Fruit fly (Drosophila melanogaster): ENCODE data around the gene Dmtn.
A peak's percentile ranks its signal among the peaks of the same experiment; 100 is the strongest.

Gene Dmtn

DNA sequence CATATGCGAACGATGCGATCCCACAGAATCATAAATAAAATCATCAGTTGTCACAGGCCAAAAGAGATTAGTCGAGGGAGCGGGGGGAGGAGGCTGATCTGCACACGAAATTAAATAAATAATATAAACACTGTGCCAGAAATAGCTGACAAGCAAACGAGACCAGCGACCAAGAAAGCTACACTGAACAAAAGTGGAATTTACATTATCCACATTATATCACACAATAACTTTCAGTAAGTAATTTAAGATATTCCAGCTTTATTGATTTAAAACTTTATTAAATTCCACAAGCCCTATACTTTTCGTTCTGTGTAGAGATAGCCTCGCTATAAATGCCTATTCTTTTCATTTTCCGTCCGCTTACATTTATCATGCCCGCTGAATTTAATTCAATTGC is 1.5 kb downstream of the Dmtn start:
- peak; percentile 34 for TF ChIP-seq CG32264 (GFP tag; optimal IDR thresholded peaks at IDR 0.05)
- TF ChIP-seq fru (GFP tag; optimal IDR thresholded peaks at IDR 0.05), result peak; percentile 79
- peak; percentile 38 for TF ChIP-seq woc (GFP tag; optimal IDR thresholded peaks at IDR 0.05)
- TF ChIP-seq Jra (GFP tag; optimal IDR thresholded peaks at IDR 0.05), result peak; percentile 69
- TF ChIP-seq GATAd (GFP tag; optimal IDR thresholded peaks at IDR 0.05), result no peak
- TF ChIP-seq dsf (GFP tag; optimal IDR thresholded peaks at IDR 0.05; ENCODE audit: borderline replicate concordance), result peak; percentile 53
- TF ChIP-seq Hnf4 (GFP tag; optimal IDR thresholded peaks at IDR 0.05), result peak; percentile 76
- no peak for TF ChIP-seq Myc (optimal IDR thresholded peaks at IDR 0.05)
- TF ChIP-seq dmrt93B (GFP tag; optimal IDR thresholded peaks at IDR 0.05), result peak; percentile 60
- TF ChIP-seq psq (GFP tag; optimal IDR thresholded peaks at IDR 0.05), result peak; percentile 59
- TF ChIP-seq CrebA (GFP tag; optimal IDR thresholded peaks at IDR 0.05; ENCODE audit: borderline replicate concordance), result no peak
- TF ChIP-seq sage (GFP tag; optimal IDR thresholded peaks at IDR 0.05), result no peak
- TF ChIP-seq sv (GFP tag; optimal IDR thresholded peaks at IDR 0.05), result peak; percentile 75
- peak; percentile 45 for TF ChIP-seq Sp1 (GFP tag; optimal IDR thresholded peaks at IDR 0.05)
- no peak for TF ChIP-seq Abd-B (GFP tag; optimal IDR thresholded peaks at IDR 0.05)
- peak in 1 of 2 experiments; percentile 77 for TF ChIP-seq foxo (GFP tag; optimal IDR thresholded peaks at IDR 0.05)
- no peak for TF ChIP-seq Mio (GFP tag; optimal IDR thresholded peaks at IDR 0.05)
- no peak for TF ChIP-seq CG9705 (GFP tag; optimal IDR thresholded peaks at IDR 0.05)
- peak; percentile 77 for TF ChIP-seq tai (GFP tag; optimal IDR thresholded peaks at IDR 0.05)
- TF ChIP-seq OdsH (GFP tag; optimal IDR thresholded peaks at IDR 0.05), result peak; percentile 80
- TF ChIP-seq jim (GFP tag; optimal IDR thresholded peaks at IDR 0.05), result no peak
- TF ChIP-seq lola (GFP tag; optimal IDR thresholded peaks at IDR 0.05), result no peak
- peak; percentile 60 for TF ChIP-seq brk (GFP tag; optimal IDR thresholded peaks at IDR 0.05)
- TF ChIP-seq HLH106 (tag; optimal IDR thresholded peaks at IDR 0.05), result peak; percentile 66
- TF ChIP-seq Dif (GFP tag; optimal IDR thresholded peaks at IDR 0.05; ENCODE audit: partially characterized antibody), result no peak
- peak; percentile 84 for TF ChIP-seq ey (GFP tag; optimal IDR thresholded peaks at IDR 0.05)
- TF ChIP-seq h (GFP tag; optimal IDR thresholded peaks at IDR 0.05), result peak; percentile 81
- peak; percentile 83 for TF ChIP-seq rgr (GFP tag; optimal IDR thresholded peaks at IDR 0.05)
- peak; percentile 77 for TF ChIP-seq br (GFP tag; optimal IDR thresholded peaks at IDR 0.05)

DNA sequence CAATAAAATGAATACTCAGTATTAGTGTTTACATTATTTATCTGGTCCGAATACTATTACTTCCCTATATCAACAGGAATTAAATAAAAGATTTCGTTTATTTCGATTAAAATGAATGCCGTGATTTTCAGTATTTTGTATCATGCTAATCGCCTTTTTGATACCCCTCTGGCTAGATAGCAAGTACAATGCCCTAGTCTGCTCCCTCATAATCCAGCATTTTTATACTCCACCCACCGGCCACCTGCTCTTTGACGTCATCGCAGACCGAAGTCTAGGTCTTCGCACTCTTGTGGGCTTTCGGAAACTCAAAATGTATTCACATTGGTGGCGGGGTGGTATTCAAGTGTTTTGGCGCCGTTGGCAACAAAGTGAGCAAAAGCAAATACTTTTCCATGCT is 2.0 kb downstream of the Dmtn start:
- TF ChIP-seq Rel (GFP tag; optimal IDR thresholded peaks at IDR 0.05), result no peak
- TF ChIP-seq Rel (tag; optimal IDR thresholded peaks at IDR 0.05), result peak; percentile 34
- TF ChIP-seq CG32264 (GFP tag; optimal IDR thresholded peaks at IDR 0.05), result no peak
- no peak for TF ChIP-seq woc (GFP tag; optimal IDR thresholded peaks at IDR 0.05)
- no peak for TF ChIP-seq Hr78 (GFP tag; optimal IDR thresholded peaks at IDR 0.05)
- no peak for TF ChIP-seq HLH106 (tag; optimal IDR thresholded peaks at IDR 0.05)

dm6 chr3R:6402522-6403171 is 3.0 kb downstream of the Dmtn start:
- TF ChIP-seq Rel (GFP tag; optimal IDR thresholded peaks at IDR 0.05) (no peak), Rel (tag; optimal IDR thresholded peaks at IDR 0.05) (peak; percentile 22), psq (GFP tag; optimal IDR thresholded peaks at IDR 0.05) (peak; percentile 48), Dif (GFP tag; optimal IDR thresholded peaks at IDR 0.05; ENCODE audit: partially characterized antibody) (peak; percentile 43), Jra (GFP tag; optimal IDR thresholded peaks at IDR 0.05) (no peak), h (GFP tag; optimal IDR thresholded peaks at IDR 0.05) (peak; percentile 76), Sp1 (GFP tag; optimal IDR thresholded peaks at IDR 0.05) (no peak), foxo (GFP tag; optimal IDR thresholded peaks at IDR 0.05) (peak in 1 of 2 experiments; percentile 10)

- TF ChIP-seq Dif (GFP tag; optimal IDR thresholded peaks at IDR 0.05; ENCODE audit: partially characterized antibody) (no peak), foxo (GFP tag; optimal IDR thresholded peaks at IDR 0.05) (peak in 1 of 2 experiments; percentile 3), rgr (GFP tag; optimal IDR thresholded peaks at IDR 0.05) (peak; percentile 30), fru (GFP tag; optimal IDR thresholded peaks at IDR 0.05) (peak; percentile 42), ey (GFP tag; optimal IDR thresholded peaks at IDR 0.05) (peak; percentile 9), HLH106 (tag; optimal IDR thresholded peaks at IDR 0.05) (peak; percentile 17), lola (GFP tag; optimal IDR thresholded peaks at IDR 0.05) (no peak)
These were observed 4.2 kb downstream of the Dmtn start for dm6 chr3R:6401522-6401844.

All from whole organism, wandering third instar larva.